Worm (Caenorhabditis elegans) whole organism, L4 larva: ENCODE measurements around the gene Y105C5B.9.
A peak's percentile ranks its signal among the peaks of the same experiment; 100 is the strongest.

Experiments
- F26F4.8 ChIP-seq: fragments of 200-800 bp; sonication (Bioruptor generic); conservative IDR thresholded peaks from 2 replicates; pipeline ENCODE4 v1.3.6; 2022; ENCODE audit warnings: missing genetic modification characterization, missing compliant biosample characterization
- R02D3.7 ChIP-seq: fragments of 150-350 bp; sonication (generic microtip); optimal IDR thresholded peaks from 3 replicates; lab custom pipeline; 2014; ENCODE audit warnings: missing biosample characterization, missing genetic modification characterization
- T20F7.1 ChIP-seq: fragments of 200-800 bp; sonication (Bioruptor generic); optimal IDR thresholded peaks from 2 replicates; lab custom pipeline; 2018; ENCODE audit warnings: mild to moderate bottlenecking, missing genetic modification characterization, missing compliant biosample characterization
- T26A8.4 ChIP-seq: fragments of 200-800 bp; sonication (Bioruptor generic); IDR thresholded peaks from 2 replicates; pipeline ENCODE4 v1.3.6; 2022; ENCODE audit warnings: missing genetic modification characterization, missing compliant biosample characterization
- ZK546.5 ChIP-seq, 2 experiments: sonication (generic microtip); optimal IDR thresholded peaks; 2 replicates each; lab custom pipeline; 2017; ENCODE audit warnings: missing biosample characterization in 2 of 2, missing genetic modification characterization in 2 of 2
- aha-1 ChIP-seq: fragments of 150-350 bp; peaks from one replicate; lab custom pipeline; 2014; ENCODE audit warnings: missing biosample characterization, missing genetic modification characterization
- cey-2 ChIP-seq: sonication (generic microtip); optimal IDR thresholded peaks from 3 replicates; lab custom pipeline; 2017; ENCODE audit warnings: missing genetic modification characterization, mild to moderate bottlenecking, missing compliant biosample characterization, antibody characterized with exemption, borderline replicate concordance; ENCODE audit not compliant: insufficient read depth
- dmd-6 ChIP-seq: fragments of 200-800 bp; sonication (Bioruptor generic); IDR thresholded peaks from 2 replicates; pipeline ENCODE4 v1.3.6; 2022; ENCODE audit warnings: missing genetic modification reagents, missing genetic modification characterization, missing compliant biosample characterization
- dmd-8 ChIP-seq: fragments of 200-800 bp; sonication (Bioruptor generic); IDR thresholded peaks from 2 replicates; pipeline ENCODE4 v1.3.6; 2022; ENCODE audit warnings: missing genetic modification characterization, missing compliant biosample characterization
- fkh-10 ChIP-seq: fragments of 150-350 bp; optimal IDR thresholded peaks from 2 replicates; lab custom pipeline; 2014; ENCODE audit warnings: missing biosample characterization, missing genetic modification reagents, missing genetic modification characterization
- lin-13 ChIP-seq: fragments of 150-350 bp; optimal IDR thresholded peaks from 2 replicates; lab custom pipeline; 2014; ENCODE audit warnings: missing biosample characterization, missing genetic modification reagents, missing genetic modification characterization
- lin-29 ChIP-seq: fragments of 200-800 bp; sonication (Bioruptor generic); IDR thresholded peaks from 2 replicates; pipeline ENCODE4 v1.3.6; 2022; ENCODE audit warnings: missing genetic modification reagents, missing genetic modification characterization, missing compliant biosample characterization
- nhr-41 ChIP-seq: fragments of 200-800 bp; sonication (Bioruptor generic); IDR thresholded peaks from 2 replicates; pipeline ENCODE4 v1.3.6; 2022; ENCODE audit warnings: missing genetic modification reagents, missing genetic modification characterization, missing compliant biosample characterization
- nhr-48 ChIP-seq: sonication (generic microtip); optimal IDR thresholded peaks from 2 replicates; lab custom pipeline; 2016; ENCODE audit warnings: mild to moderate bottlenecking, missing genetic modification characterization, missing compliant biosample characterization
- saeg-2 ChIP-seq: fragments of 200-800 bp; sonication (Bioruptor generic); IDR thresholded peaks from 2 replicates; pipeline ENCODE4 v1.3.6; 2022; ENCODE audit warnings: missing genetic modification reagents, missing genetic modification characterization, missing compliant biosample characterization
- snpc-1.2 ChIP-seq: fragments of 200-800 bp; sonication (Bioruptor generic); IDR thresholded peaks from 2 replicates; pipeline ENCODE4 v1.3.6; 2022; ENCODE audit warnings: missing genetic modification reagents, missing genetic modification characterization, missing compliant biosample characterization
- tra-1 ChIP-seq: fragments of 200-800 bp; sonication (Bioruptor generic); IDR thresholded peaks from 2 replicates; pipeline ENCODE4 v1.3.6; 2022; ENCODE audit warnings: missing genetic modification reagents, missing genetic modification characterization, missing compliant biosample characterization
- unc-39 ChIP-seq: sonication (generic microtip); optimal IDR thresholded peaks from 2 replicates; lab custom pipeline; 2017; ENCODE audit warnings: missing biosample characterization, missing genetic modification characterization
- unc-62 ChIP-seq, 3 experiments: fragments of 150-350 bp in 1 of 3; sonication (generic microtip); optimal IDR thresholded peaks in 2 of 3; peaks in 1 of 3; 1 replicate in 1 of 3; 2 replicates in 2 of 3; lab custom pipeline; 2014 to 2017; ENCODE audit warnings: missing biosample characterization in 3 of 3, missing genetic modification characterization in 3 of 3, missing genetic modification reagents in 3 of 3, missing genotype in 1 of 3
- zip-11 ChIP-seq: fragments of 200-800 bp; sonication (Bioruptor generic); IDR thresholded peaks from 2 replicates; pipeline ENCODE4 v1.3.6; 2022; ENCODE audit warnings: missing genetic modification characterization, missing compliant biosample characterization

Gene Y105C5B.9

DNA sequence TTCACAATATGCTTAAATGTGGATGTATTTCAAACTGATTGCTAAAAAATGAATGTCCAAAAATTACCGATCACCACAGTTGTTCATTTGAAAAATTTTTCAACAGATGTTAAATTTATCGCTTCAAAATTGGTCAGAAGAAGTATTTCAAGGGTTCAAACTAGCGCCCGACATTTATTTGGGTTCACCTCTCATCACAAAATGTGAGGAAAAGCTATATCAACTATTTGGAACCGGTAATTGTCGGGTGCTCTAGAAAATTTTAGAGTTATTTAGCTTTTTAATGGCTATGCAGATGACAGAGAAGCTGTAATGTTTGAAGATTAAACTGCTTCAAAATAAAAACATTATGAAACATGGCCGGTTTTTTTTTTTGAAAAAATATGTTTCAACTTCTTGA lies 30.7 kb downstream of the Y105C5B.9 start:
- TF ChIP-seq snpc-1.2 (GFP tag; lab: Robert Waterston, UW) (peak; percentile 66), unc-62 (GFP tag; optimal IDR thresholded peaks at IDR 0.05 in 1 of 2; lab: Kevin White, UChicago) (peak in 1 of 2 experiments; percentile 27), unc-62 (tag; optimal IDR thresholded peaks at IDR 0.05; lab: Kevin White, UChicago) (no peak), dmd-6 (no peak)

DNA sequence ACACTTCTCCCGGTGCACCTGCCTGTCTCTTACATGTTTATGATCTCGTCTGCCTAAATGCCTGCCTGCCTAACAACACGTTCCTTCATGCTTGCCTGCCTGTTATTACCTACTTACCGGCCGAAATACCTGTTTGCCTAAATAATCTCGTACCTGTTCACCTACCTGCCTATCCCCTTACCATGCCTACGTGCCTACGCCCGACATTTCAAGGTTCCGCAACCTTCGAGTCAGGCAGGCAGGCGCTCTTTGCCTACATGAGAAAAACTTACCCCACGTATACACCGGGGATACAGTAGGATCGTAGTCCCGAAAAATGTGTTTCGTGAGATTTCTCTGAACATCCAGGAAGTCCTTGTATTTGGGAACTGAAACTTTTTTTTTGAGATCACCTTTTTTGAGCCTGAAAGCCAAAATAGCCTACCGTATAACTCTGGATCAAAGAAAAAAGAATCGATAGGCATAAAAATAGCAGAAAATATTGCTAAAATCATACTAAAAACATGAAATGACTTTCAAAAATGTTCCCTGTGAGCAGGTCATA lies 31.9 kb downstream of the Y105C5B.9 start, which contains the start of gene lgc-19:
TSS of gene lgc-19 (minus strand) at position 494 of the 544 bp plus-strand sequence.
- TF ChIP-seq aha-1 (tag; lab: Kevin White, UChicago) (peak; percentile 54), cey-2 (no peak), unc-62 (GFP tag; optimal IDR thresholded peaks at IDR 0.05 in 1 of 2; lab: Kevin White, UChicago) (peak in 1 of 2 experiments; percentile 87), unc-62 (tag; optimal IDR thresholded peaks at IDR 0.05; lab: Kevin White, UChicago) (no peak)

DNA sequence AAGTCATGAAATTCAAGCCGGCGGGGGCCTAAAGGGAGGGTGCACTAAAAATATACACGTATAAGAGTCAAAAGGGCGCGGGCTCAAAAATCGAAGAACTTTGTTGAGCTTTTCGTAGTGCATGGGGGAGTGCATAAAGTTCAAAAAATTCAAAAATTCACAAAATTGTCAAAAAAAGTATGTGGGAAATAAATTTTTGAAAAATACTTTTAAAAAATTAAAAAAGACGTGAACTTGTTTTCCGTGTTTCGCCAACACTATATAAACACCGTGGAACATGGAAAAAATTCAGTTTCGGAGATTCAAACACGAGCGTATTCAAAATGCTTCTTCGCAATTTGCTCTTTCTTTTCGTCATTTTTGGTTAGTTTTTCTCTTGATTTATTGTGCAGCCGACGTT lies 32.4 kb downstream of the Y105C5B.9 start, which contains the start of gene Y105C5B.17:
TSS of gene Y105C5B.17 (plus strand) at position 301 of the 400 bp plus-strand sequence.
- TF ChIP-seq lin-13 (GFP tag; lab: Kevin White, UChicago) (no peak), dmd-8 (GFP tag; lab: Robert Waterston, UW) (no peak), fkh-10 (GFP tag; lab: Kevin White, UChicago) (no peak)

DNA sequence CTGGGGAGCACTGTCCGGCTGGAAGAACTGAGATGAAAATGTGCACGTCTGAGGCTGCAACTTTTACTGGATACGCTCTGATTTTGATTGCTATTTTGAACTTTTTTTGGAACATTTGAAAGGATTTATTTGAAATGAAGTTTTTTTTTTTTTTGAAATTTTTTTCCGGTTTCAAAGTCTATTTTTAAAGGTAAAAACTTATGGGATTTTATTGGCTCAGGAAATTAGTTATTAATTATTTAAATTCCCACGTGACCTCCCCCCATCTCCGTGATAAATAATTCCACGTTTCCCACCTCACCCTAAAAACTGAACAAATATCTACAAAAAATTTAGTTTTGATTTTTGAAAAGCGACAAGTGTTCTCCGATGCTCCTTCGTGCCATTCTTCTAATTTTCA lies 33.9 kb downstream of the Y105C5B.9 start, which contains the start of gene Y105C5B.18:
TSS of gene Y105C5B.18 (plus strand) at position 301 of the 400 bp plus-strand sequence.
- TF ChIP-seq R02D3.7 (tag; lab: Kevin White, UChicago), result no peak
- no peak for TF ChIP-seq nhr-48 (tag; lab: Kevin White, UChicago)
- no peak for TF ChIP-seq zip-11 (GFP tag; lab: Robert Waterston, UW)
- TF ChIP-seq tra-1 (GFP tag; lab: Robert Waterston, UW), result no peak
- TF ChIP-seq saeg-2, result no peak
- TF ChIP-seq lin-13 (GFP tag; lab: Kevin White, UChicago), result no peak
- TF ChIP-seq ZK546.5 (tag; optimal IDR thresholded peaks at IDR 0.05; lab: Kevin White, UChicago), result no peak
- no peak for TF ChIP-seq unc-39 (tag; lab: Kevin White, UChicago)
- no peak for TF ChIP-seq lin-29 (GFP tag; lab: Robert Waterston, UW)
- no peak for TF ChIP-seq T26A8.4 (GFP tag; lab: Robert Waterston, UW)
- TF ChIP-seq F26F4.8 (GFP tag; lab: Robert Waterston, UW), result no peak
- TF ChIP-seq T20F7.1 (GFP tag; lab: Kevin White, UChicago), result no peak
- no peak for TF ChIP-seq nhr-41 (GFP tag; lab: Robert Waterston, UW)

DNA sequence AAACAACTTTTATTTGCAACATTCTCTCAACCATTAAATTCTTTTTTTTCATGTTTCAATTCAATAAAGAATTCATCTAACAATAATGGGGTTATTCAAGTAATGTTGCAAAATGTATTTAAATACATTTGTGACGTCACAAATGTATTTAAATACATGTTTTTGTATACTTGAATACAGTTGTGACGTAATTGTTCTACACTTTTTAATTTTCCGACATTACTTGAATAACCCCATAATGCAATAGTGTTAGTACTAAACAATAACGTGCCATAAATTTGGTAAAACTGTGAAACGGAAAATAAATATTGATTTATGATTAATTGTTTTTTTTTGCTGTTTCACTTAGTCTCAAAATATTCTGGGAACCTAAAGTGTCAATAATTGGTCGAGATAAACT lies 49.2 kb downstream of the Y105C5B.9 start:
- peak; percentile 86 for TF ChIP-seq aha-1 (tag; lab: Kevin White, UChicago)
